Fruit fly (Drosophila melanogaster): ENCODE results near the gene CG14448.

CG14448 gene

dm6 chr3L:22826236-22826635 lies 38.0 kb downstream of the CG14448 start:
- TF ChIP-seq Xrp1 (GFP tag; IDR thresholded peaks at IDR 0.05), result no peak
- no peak for TF ChIP-seq ind (GFP tag; optimal IDR thresholded peaks at IDR 0.05)
- no peak for TF ChIP-seq Dip2 (GFP tag; IDR thresholded peaks at IDR 0.05)
- TF ChIP-seq toy (GFP tag; IDR thresholded peaks at IDR 0.05), result no peak
- no peak for TF ChIP-seq CG5953 (GFP tag; IDR thresholded peaks at IDR 0.05)
- no peak for TF ChIP-seq cad (GFP tag; optimal IDR thresholded peaks at IDR 0.05)
- TF ChIP-seq H2.0 (GFP tag; IDR thresholded peaks at IDR 0.05), result no peak
- TF ChIP-seq nom (GFP tag; optimal IDR thresholded peaks at IDR 0.05), result peak; percentile 8
- no peak for TF ChIP-seq schlank (tag; optimal IDR thresholded peaks at IDR 0.05)
- TF ChIP-seq Trl (optimal IDR thresholded peaks at IDR 0.05), result peak in 1 of 2 experiments; percentile 3
- no peak for TF ChIP-seq Trl (GFP tag; optimal IDR thresholded peaks at IDR 0.05)
- no peak for TF ChIP-seq Optix (GFP tag; IDR thresholded peaks at IDR 0.05)
- no peak for TF ChIP-seq her (GFP tag; optimal IDR thresholded peaks at IDR 0.05)

- TF ChIP-seq MTF-1 (GFP tag; optimal IDR thresholded peaks at IDR 0.05; ENCODE audit: borderline replicate concordance) (no peak), pan (optimal IDR thresholded peaks at IDR 0.05) (no peak), pan (GFP tag; optimal IDR thresholded peaks at IDR 0.05 in 1 of 2, IDR thresholded peaks at IDR 0.05 in 1 of 2) (peak in 1 of 2 experiments; percentile 18), Hr39 (optimal IDR thresholded peaks at IDR 0.05) (peak; percentile 16), CG3726 (GFP tag; IDR thresholded peaks at IDR 0.05) (no peak)
Measured at dm6 chr3L:22830132-22830697, 42.0 kb downstream of the CG14448 start.

dm6 chr3L:22835144-22835964 lies 47.1 kb downstream of the CG14448 start, which contains the start of gene jim:
Gene jim, minus strand, starts transcription at chr3L:22835194.
- TF ChIP-seq CG31224 (GFP tag; IDR thresholded peaks at IDR 0.05) (no peak), Atf3 (GFP tag; optimal IDR thresholded peaks at IDR 0.05) (no peak), gcm (GFP tag; optimal IDR thresholded peaks at IDR 0.05) (no peak), unc-4 (GFP tag; IDR thresholded peaks at IDR 0.05; ENCODE audit: partially characterized antibody) (no peak; the same call in 1 of the 2 replicates), nau (GFP tag; optimal IDR thresholded peaks at IDR 0.05) (peak; percentile 25), ac (GFP tag; optimal IDR thresholded peaks at IDR 0.05) (no peak), CG15696 (tag; optimal IDR thresholded peaks at IDR 0.05) (no peak), crc (GFP tag; optimal IDR thresholded peaks at IDR 0.05) (no peak), sc (optimal IDR thresholded peaks at IDR 0.05) (no peak), sc (GFP tag; optimal IDR thresholded peaks at IDR 0.05) (no peak), CG1529 (GFP tag; optimal IDR thresholded peaks at IDR 0.05) (no peak), Dip3 (GFP tag; optimal IDR thresholded peaks at IDR 0.05) (no peak), HmgD (GFP tag; optimal IDR thresholded peaks at IDR 0.05) (no peak), MTF-1 (GFP tag; optimal IDR thresholded peaks at IDR 0.05; ENCODE audit: borderline replicate concordance) (no peak), Trl (optimal IDR thresholded peaks at IDR 0.05) (peak; percentile 93 to 97), Trl (GFP tag; optimal IDR thresholded peaks at IDR 0.05) (no peak), CG8478 (optimal IDR thresholded peaks at IDR 0.05) (no peak), Doc2 (GFP tag; IDR thresholded peaks at IDR 0.05) (no peak), HLHmδ (GFP tag; optimal IDR thresholded peaks at IDR 0.05) (no peak), CG13775 (GFP tag; optimal IDR thresholded peaks at IDR 0.05) (no peak), Taf1 (GFP tag; IDR thresholded peaks at IDR 0.05) (no peak), CG6854 (GFP tag; optimal IDR thresholded peaks at IDR 0.05) (peak; percentile 57), CG14710 (tag; optimal IDR thresholded peaks at IDR 0.05) (no peak), tin (GFP tag; optimal IDR thresholded peaks at IDR 0.05) (no peak), CG32532 (GFP tag; IDR thresholded peaks at IDR 0.05) (peak; percentile 54; the same call in 1 of the 2 replicates), CG10462 (GFP tag; optimal IDR thresholded peaks at IDR 0.05) (no peak), schlank (tag; optimal IDR thresholded peaks at IDR 0.05) (no peak), lbe (GFP tag; optimal IDR thresholded peaks at IDR 0.05) (peak; percentile 43), CG32767 (GFP tag; IDR thresholded peaks at IDR 0.05) (peak; percentile 59; the same call in 1 of the 2 replicates), onecut (GFP tag; IDR thresholded peaks at IDR 0.05) (peak; percentile 45; the same call in 1 of the 2 replicates), Hr51 (GFP tag; optimal IDR thresholded peaks at IDR 0.05) (peak in 1 of 2 experiments; percentile 72), tna (GFP tag; IDR thresholded peaks at IDR 0.05; ENCODE audit: partially characterized antibody) (no peak), cad (GFP tag; optimal IDR thresholded peaks at IDR 0.05) (no peak)

Measured in whole organism, embryonic.